Worm (Caenorhabditis elegans) whole organism, dauer: ENCODE results near the gene gpd-1.

ENCODE experiments used
- unc-62 ChIP-seq: sonication (generic microtip); optimal IDR thresholded peaks from 2 replicates; lab custom pipeline; 2017; ENCODE audit warnings: missing biosample characterization, missing genetic modification reagents, missing genetic modification characterization

Gene gpd-1

ce11 chrII:10393282-10394179 lies at the start of gene gpd-1:
Gene gpd-1 (plus strand): TSS chrII:10394129.
- no peak for TF ChIP-seq unc-62 (GFP tag; lab: Kevin White, UChicago)

- no peak for TF ChIP-seq unc-62 (GFP tag; lab: Kevin White, UChicago)
Observed at ce11 chrII:10345012-10345411, 48.9 kb upstream of the gpd-1 start, which contains the start of gene pro-2. Gene pro-2 (minus strand): TSS chrII:10345112.

- TF ChIP-seq unc-62 (GFP tag; lab: Kevin White, UChicago) = no peak
Observed at ce11 chrII:10346075-10346474, 47.9 kb upstream of the gpd-1 start, which contains the start of gene C07E3.10. Gene C07E3.10 (plus strand): TSS chrII:10346375.

- TF ChIP-seq unc-62 (GFP tag; lab: Kevin White, UChicago) = no peak
Observed at ce11 chrII:10349915-10350314, 44.0 kb upstream of the gpd-1 start, which contains the start of gene stip-1. Gene stip-1 (minus strand): TSS chrII:10350012.

- no peak for TF ChIP-seq unc-62 (GFP tag; lab: Kevin White, UChicago)
Observed at ce11 chrII:10350487-10350886, 43.4 kb upstream of the gpd-1 start, which contains the start of gene C07E3.9. Gene C07E3.9 (plus strand): TSS chrII:10350756.

ce11 chrII:10351963-10352362 lies 42.0 kb upstream of the gpd-1 start, which contains the start of gene C07E3.8:
Gene C07E3.8 (plus strand): TSS chrII:10352263.
- no peak for TF ChIP-seq unc-62 (GFP tag; lab: Kevin White, UChicago)

- TF ChIP-seq unc-62 (GFP tag; lab: Kevin White, UChicago) = no peak
Observed at ce11 chrII:10357468-10358007, 36.4 kb upstream of the gpd-1 start, which contains the start of gene C07E3.3. Gene C07E3.3 (minus strand): TSS chrII:10357518.

- no peak for TF ChIP-seq unc-62 (GFP tag; lab: Kevin White, UChicago)
Observed at ce11 chrII:10360487-10360886, 33.4 kb upstream of the gpd-1 start, which contains the start of gene C07E3.4. Gene C07E3.4 (plus strand): TSS chrII:10360787.

ce11 chrII:10367202-10367601 lies 26.7 kb upstream of the gpd-1 start, which contains the start of gene ceh-57:
Gene ceh-57 (minus strand): TSS chrII:10367296.
- TF ChIP-seq unc-62 (GFP tag; lab: Kevin White, UChicago) = no peak

- TF ChIP-seq unc-62 (GFP tag; lab: Kevin White, UChicago) = no peak
Observed at ce11 chrII:10369547-10370028, 24.3 kb upstream of the gpd-1 start, which contains the start of gene ceh-58. Gene ceh-58 (minus strand): TSS chrII:10369597.

ce11 chrII:10370826-10371225 lies 23.1 kb upstream of the gpd-1 start:
- no peak for TF ChIP-seq unc-62 (GFP tag; lab: Kevin White, UChicago)

ce11 chrII:10373016-10373415 lies 20.9 kb upstream of the gpd-1 start:
- TF ChIP-seq unc-62 (GFP tag; lab: Kevin White, UChicago) = no peak

- TF ChIP-seq unc-62 (GFP tag; lab: Kevin White, UChicago) = no peak
Observed at ce11 chrII:10373536-10374169, 20.3 kb upstream of the gpd-1 start.

- no peak for TF ChIP-seq unc-62 (GFP tag; lab: Kevin White, UChicago)
Observed at ce11 chrII:10374776-10375175, 19.2 kb upstream of the gpd-1 start.

ce11 chrII:10377901-10378300 lies 16.0 kb upstream of the gpd-1 start:
- no peak for TF ChIP-seq unc-62 (GFP tag; lab: Kevin White, UChicago)
